Worm (Caenorhabditis elegans) whole organism, L3 larva: ENCODE results near the gene Y105C5B.20.

ENCODE experiments used
- aly-2 ChIP-seq: fragments of 150-350 bp; optimal IDR thresholded peaks from 2 replicates; lab custom pipeline; 2014; ENCODE audit warnings: missing biosample characterization, missing genetic modification characterization
- ama-1 ChIP-seq: fragments of 150-350 bp; optimal IDR thresholded peaks from 2 replicates; lab custom pipeline; 2018
- ceh-28 ChIP-seq: fragments of 150-350 bp; optimal IDR thresholded peaks from 2 replicates; lab custom pipeline; 2014; ENCODE audit warnings: missing biosample characterization, missing genetic modification reagents, missing genetic modification characterization
- elt-3 ChIP-seq, 3 experiments: fragments of 150-350 bp in 1 of 3; sonication (generic microtip) in 2 of 3; optimal IDR thresholded peaks; 2 replicates in 2 of 3; 4 replicates in 1 of 3; lab custom pipeline; 2014 to 2017; ENCODE audit warnings: missing biosample characterization in 3 of 3, missing genetic modification characterization in 3 of 3
- lin-39 ChIP-seq: fragments of 150-350 bp; optimal IDR thresholded peaks from 2 replicates; lab custom pipeline; 2018; ENCODE audit warnings: missing biosample characterization, missing genetic modification reagents, missing genetic modification characterization
- nhr-12 ChIP-seq: fragments of 150-350 bp; optimal IDR thresholded peaks from 2 replicates; lab custom pipeline; 2014; ENCODE audit warnings: missing biosample characterization, missing genetic modification characterization
- nhr-76 ChIP-seq: fragments of 150-350 bp; sonication (generic microtip); optimal IDR thresholded peaks from 5 replicates; lab custom pipeline; 2014; ENCODE audit warnings: missing biosample characterization, missing genetic modification characterization
- tbx-2 ChIP-seq: sonication (generic microtip); optimal IDR thresholded peaks from 2 replicates; lab custom pipeline; 2016; ENCODE audit warnings: mild to moderate bottlenecking, missing genetic modification characterization, missing compliant biosample characterization

DNA sequence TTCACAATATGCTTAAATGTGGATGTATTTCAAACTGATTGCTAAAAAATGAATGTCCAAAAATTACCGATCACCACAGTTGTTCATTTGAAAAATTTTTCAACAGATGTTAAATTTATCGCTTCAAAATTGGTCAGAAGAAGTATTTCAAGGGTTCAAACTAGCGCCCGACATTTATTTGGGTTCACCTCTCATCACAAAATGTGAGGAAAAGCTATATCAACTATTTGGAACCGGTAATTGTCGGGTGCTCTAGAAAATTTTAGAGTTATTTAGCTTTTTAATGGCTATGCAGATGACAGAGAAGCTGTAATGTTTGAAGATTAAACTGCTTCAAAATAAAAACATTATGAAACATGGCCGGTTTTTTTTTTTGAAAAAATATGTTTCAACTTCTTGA, 33.3 kb downstream of the Y105C5B.20 start:
- TF ChIP-seq nhr-76 (tag; lab: Kevin White, UChicago): no peak
- TF ChIP-seq nhr-12 (tag; lab: Kevin White, UChicago): no peak
- no peak for TF ChIP-seq tbx-2 (tag; lab: Kevin White, UChicago)
- TF ChIP-seq ceh-28 (tag; lab: Kevin White, UChicago): no peak
- no peak for TF ChIP-seq ama-1
- no peak for TF ChIP-seq aly-2
- no peak for TF ChIP-seq elt-3 (tag; optimal IDR thresholded peaks at IDR 0.05; lab: Kevin White, UChicago)
- no peak for TF ChIP-seq lin-39 (tag; lab: Kevin White, UChicago)
